Worm (Caenorhabditis elegans) whole organism, mixed stage, embryonic: ENCODE data around the gene srz-82.

ENCODE experiments used
- M03D4.4 ChIP-seq: sonication (generic microtip); optimal IDR thresholded peaks from 2 replicates; lab custom pipeline; 2017; ENCODE audit warnings: mild to moderate bottlenecking, missing genetic modification characterization, missing compliant biosample characterization
- blmp-1 ChIP-seq: fragments of 150-350 bp; optimal IDR thresholded peaks from 2 replicates; lab custom pipeline; 2014; ENCODE audit warnings: missing biosample characterization, missing genetic modification characterization
- elt-3 ChIP-seq: fragments of 150-350 bp; optimal IDR thresholded peaks from 2 replicates; lab custom pipeline; 2014; ENCODE audit warnings: missing biosample characterization, missing genetic modification characterization
- mab-5 ChIP-seq: fragments of 150-350 bp; optimal IDR thresholded peaks from 2 replicates; lab custom pipeline; 2014; ENCODE audit warnings: missing biosample characterization, missing genetic modification characterization
- nhr-2 ChIP-seq: fragments of 150-350 bp; optimal IDR thresholded peaks from 2 replicates; lab custom pipeline; 2014; ENCODE audit warnings: missing biosample characterization, missing genetic modification characterization
- nhr-28 ChIP-seq: fragments of 150-350 bp; optimal IDR thresholded peaks from 2 replicates; lab custom pipeline; 2014; ENCODE audit warnings: missing biosample characterization, missing genetic modification characterization
- nhr-76 ChIP-seq: sonication (generic microtip); optimal IDR thresholded peaks from 2 replicates; lab custom pipeline; 2017; ENCODE audit warnings: missing biosample characterization, missing genetic modification characterization
- pha-4 ChIP-seq: fragments of 150-350 bp; optimal IDR thresholded peaks from 2 replicates; lab custom pipeline; 2018; ENCODE audit warnings: missing biosample characterization, missing genetic modification reagents, missing genetic modification characterization
- snpc-4 ChIP-seq: fragments of 150-350 bp; optimal IDR thresholded peaks from 2 replicates; lab custom pipeline; 2014; ENCODE audit warnings: missing biosample characterization, missing genetic modification characterization
- sptf-1 ChIP-seq: sonication (generic microtip); optimal IDR thresholded peaks from 2 replicates; lab custom pipeline; 2017; ENCODE audit warnings: mild to moderate bottlenecking, missing genetic modification characterization, moderate library complexity, missing compliant biosample characterization
- ztf-11 ChIP-seq: fragments of 150-350 bp; optimal IDR thresholded peaks from 2 replicates; lab custom pipeline; 2014; ENCODE audit warnings: missing biosample characterization, missing genetic modification characterization

- TF ChIP-seq nhr-28 (tag; lab: Kevin White, UChicago) (no peak), blmp-1 (no peak), nhr-76 (tag; lab: Kevin White, UChicago) (no peak), mab-5 (no peak), nhr-2 (tag; lab: Kevin White, UChicago) (peak; percentile 5), ztf-11 (no peak), elt-3 (no peak), sptf-1 (tag; lab: Kevin White, UChicago) (no peak), pha-4 (tag; lab: Kevin White, UChicago) (peak; percentile 72), snpc-4 (tag; lab: Kevin White, UChicago) (no peak), M03D4.4 (tag; lab: Kevin White, UChicago) (no peak)
Observed at ce11 chrIV:3515412-3516046, 32.8 kb downstream of the srz-82 start.
